Worm (Caenorhabditis elegans) whole organism, midembryonic: Measurements from ENCODE around the gene faah-6.

Experiments used
- flt-1 ChIP-seq: fragments of 200-800 bp; sonication (Bioruptor generic); IDR thresholded peaks from 2 replicates; pipeline ENCODE4 v1.3.6; 2022; ENCODE audit warnings: missing genetic modification characterization, missing compliant biosample characterization
- klf-2 ChIP-seq: fragments of 200-800 bp; sonication (Bioruptor generic); conservative IDR thresholded peaks from 2 replicates; pipeline ENCODE4 v1.3.6; 2022; ENCODE audit warnings: missing genetic modification reagents, missing genetic modification characterization, missing compliant biosample characterization
- med-1 ChIP-seq: sonication (generic microtip); optimal IDR thresholded peaks from 2 replicates; lab custom pipeline; 2017; ENCODE audit warnings: missing genetic modification characterization, mild to moderate bottlenecking, missing compliant biosample characterization, antibody characterized with exemption, missing genetic modification reagents; ENCODE audit not compliant: insufficient read depth
- tab-1 ChIP-seq: fragments of 200-800 bp; sonication (Bioruptor generic); IDR thresholded peaks from 2 replicates; pipeline ENCODE4 v1.3.6; 2022; ENCODE audit warnings: missing genetic modification characterization, missing compliant biosample characterization

ce11 chrIII:11612371-11612770 lies 37.9 kb upstream of the faah-6 start, which contains the start of the genes Y66A7A.9 and Y66A7A.4:
- no peak for TF ChIP-seq med-1
- TF ChIP-seq flt-1 (GFP tag; lab: Robert Waterston, UW), result no peak
- no peak for TF ChIP-seq tab-1
- no peak for TF ChIP-seq klf-2 (GFP tag; lab: Robert Waterston, UW)
